Fruit fly (Drosophila melanogaster) whole organism, embryonic: ENCODE measurements around the gene CG17233.

ENCODE experiments used
- Asciz ChIP-seq: fragments of 200-800 bp; sonication (Bioruptor generic); optimal IDR thresholded peaks from 2 replicates; lab custom pipeline; 2017; ENCODE audit warnings: missing biosample characterization, mild to moderate bottlenecking, missing genetic modification characterization, missing genetic modification reagents
- B-H1 ChIP-seq: fragments of 200-800 bp; sonication (Bioruptor generic); IDR thresholded peaks from 3 replicates; pipeline ENCODE4 v1.3.6; 2022; ENCODE audit warnings: missing biosample characterization, missing genetic modification characterization
- CG10431 ChIP-seq: fragments of 200-800 bp; sonication (Bioruptor generic); optimal IDR thresholded peaks from 3 replicates; lab custom pipeline; 2018; ENCODE audit warnings: missing biosample characterization, mild to moderate bottlenecking, missing genetic modification characterization
- CG11723 ChIP-seq: fragments of 200-800 bp; sonication (Bioruptor generic); optimal IDR thresholded peaks from 2 replicates; lab custom pipeline; 2017; ENCODE audit warnings: missing biosample characterization, mild to moderate bottlenecking, missing genetic modification characterization
- CG1233 ChIP-seq: fragments of 200-800 bp; sonication (Bioruptor generic); optimal IDR thresholded peaks from 4 replicates; lab custom pipeline; 2018; ENCODE audit warnings: missing biosample characterization, mild to moderate bottlenecking, missing genetic modification characterization
- CG14667 ChIP-seq: fragments of 200-800 bp; sonication (Bioruptor generic); IDR thresholded peaks from 2 replicates; pipeline ENCODE4 v1.3.6; 2022; ENCODE audit warnings: missing biosample characterization, missing genetic modification characterization
- CG16815 ChIP-seq: fragments of 200-800 bp; sonication (Bioruptor generic); optimal IDR thresholded peaks from 3 replicates; lab custom pipeline; 2017; ENCODE audit warnings: missing biosample characterization, mild to moderate bottlenecking, missing genetic modification characterization
- CG2116 ChIP-seq: fragments of 200-800 bp; sonication (Bioruptor generic); optimal IDR thresholded peaks from 3 replicates; lab custom pipeline; 2018; ENCODE audit warnings: missing biosample characterization, mild to moderate bottlenecking, missing genetic modification characterization
- CG30020 ChIP-seq: fragments of 200-800 bp; optimal IDR thresholded peaks from 2 replicates; lab custom pipeline; 2019; ENCODE audit warnings: missing biosample characterization, mild to moderate bottlenecking, missing genetic modification characterization, moderate library complexity
- CG30403 ChIP-seq: fragments of 200-800 bp; sonication (Bioruptor generic); optimal IDR thresholded peaks from 3 replicates; lab custom pipeline; 2016; ENCODE audit warnings: missing biosample characterization, missing genetic modification characterization
- CG31388 ChIP-seq: fragments of 200-800 bp; sonication (Bioruptor generic); optimal IDR thresholded peaks from 2 replicates; lab custom pipeline; 2016; ENCODE audit warnings: missing biosample characterization, missing genetic modification characterization
- CG33213 ChIP-seq: fragments of 200-800 bp; sonication (Bioruptor generic); optimal IDR thresholded peaks from 3 replicates; lab custom pipeline; 2016; ENCODE audit warnings: missing biosample characterization, missing genetic modification characterization
- CG3847 ChIP-seq: fragments of 200-800 bp; sonication (Bioruptor generic); IDR thresholded peaks from 2 replicates; pipeline ENCODE4 v1.3.6; 2022; ENCODE audit warnings: missing biosample characterization, missing genetic modification characterization
- CG6272 ChIP-seq: fragments of 200-800 bp; sonication (Bioruptor generic); IDR thresholded peaks from 2 replicates; pipeline ENCODE4 v1.3.6; 2022; ENCODE audit warnings: missing biosample characterization, missing genetic modification characterization
- CG7556 ChIP-seq: fragments of 200-800 bp; sonication (Bioruptor generic); optimal IDR thresholded peaks from 2 replicates; lab custom pipeline; 2017; ENCODE audit warnings: missing biosample characterization, mild to moderate bottlenecking, missing genetic modification characterization
- CG7786 ChIP-seq: fragments of 200-800 bp; sonication (Bioruptor generic); optimal IDR thresholded peaks from 2 replicates; lab custom pipeline; 2016; ENCODE audit warnings: missing biosample characterization, missing genetic modification characterization
- CG8924 ChIP-seq: fragments of 200-800 bp; optimal IDR thresholded peaks from 3 replicates; lab custom pipeline; 2019; ENCODE audit warnings: missing biosample characterization, mild to moderate bottlenecking, missing genetic modification characterization, moderate library complexity
- Dad ChIP-seq: fragments of 200-800 bp; sonication (Bioruptor generic); optimal IDR thresholded peaks from 3 replicates; lab custom pipeline; 2016; ENCODE audit warnings: missing biosample characterization, missing genetic modification characterization
- E2f1 ChIP-seq: fragments of 200-800 bp; sonication (Bioruptor generic); IDR thresholded peaks from 2 replicates; pipeline ENCODE4 v1.3.6; 2022; ENCODE audit warnings: missing biosample characterization, missing genetic modification characterization
- HLH4C ChIP-seq: fragments of 200-800 bp; sonication (Bioruptor generic); IDR thresholded peaks from 3 replicates; pipeline ENCODE4 v1.3.6; 2022; ENCODE audit warnings: missing biosample characterization, missing genetic modification characterization; ENCODE audit not compliant: partially characterized antibody
- HLHmδ ChIP-seq: fragments of 200-800 bp; sonication (Bioruptor generic); optimal IDR thresholded peaks from 2 replicates; lab custom pipeline; 2018; ENCODE audit warnings: missing biosample characterization, mild to moderate bottlenecking, missing genetic modification characterization, moderate library complexity
- Hr39 ChIP-seq: fragments of >200 bp; optimal IDR thresholded peaks from 2 replicates; lab custom pipeline; 2017
- Nf-YA ChIP-seq: fragments of 200-800 bp; sonication (Bioruptor generic); IDR thresholded peaks from 2 replicates; pipeline ENCODE4 v1.3.6; 2022; ENCODE audit warnings: missing biosample characterization, missing genetic modification characterization
- Rx ChIP-seq: fragments of 200-800 bp; sonication (Bioruptor generic); IDR thresholded peaks from 2 replicates; pipeline ENCODE4 v1.3.6; 2022; ENCODE audit warnings: missing biosample characterization, missing genetic modification characterization
- Six4 ChIP-seq: fragments of 200-800 bp; sonication (Bioruptor generic); optimal IDR thresholded peaks from 2 replicates; lab custom pipeline; 2016; ENCODE audit warnings: missing biosample characterization, missing genetic modification characterization
- Sox102F ChIP-seq: fragments of 200-800 bp; sonication (Bioruptor generic); optimal IDR thresholded peaks from 2 replicates; lab custom pipeline; 2018; ENCODE audit warnings: missing biosample characterization, mild to moderate bottlenecking, missing genetic modification characterization, moderate library complexity
- YL-1 ChIP-seq: fragments of 200-800 bp; sonication (Bioruptor generic); optimal IDR thresholded peaks from 3 replicates; lab custom pipeline; 2017; ENCODE audit warnings: missing biosample characterization, mild to moderate bottlenecking, missing genetic modification characterization
- bcd ChIP-seq: fragments of 200-800 bp; sonication (Bioruptor generic); optimal IDR thresholded peaks from 2 replicates; lab custom pipeline; 2017; ENCODE audit warnings: missing biosample characterization, mild to moderate bottlenecking, missing genetic modification characterization
- cg ChIP-seq: fragments of 200-800 bp; sonication (Bioruptor generic); optimal IDR thresholded peaks from 3 replicates; lab custom pipeline; 2019; ENCODE audit warnings: missing biosample characterization, mild to moderate bottlenecking, missing genetic modification characterization, moderate library complexity
- dati ChIP-seq: fragments of 200-800 bp; sonication (Bioruptor generic); IDR thresholded peaks from 2 replicates; pipeline ENCODE4 v1.3.6; 2022; ENCODE audit warnings: missing biosample characterization, missing genetic modification characterization
- dpn ChIP-seq, 2 experiments: fragments of 200-800 bp; sonication (Bioruptor generic); optimal IDR thresholded peaks; 3 replicates each; lab custom pipeline; 2016; ENCODE audit warnings: missing biosample characterization in 2 of 2, missing genetic modification characterization in 2 of 2
- emc ChIP-seq: fragments of 200-800 bp; sonication (Bioruptor generic); optimal IDR thresholded peaks from 2 replicates; lab custom pipeline; 2016; ENCODE audit warnings: missing biosample characterization, missing genetic modification characterization
- gce ChIP-seq: fragments of 200-800 bp; sonication (Bioruptor generic); IDR thresholded peaks from 3 replicates; pipeline ENCODE4 v1.3.6; 2022; ENCODE audit warnings: missing biosample characterization, missing genetic modification characterization
- gcm ChIP-seq: fragments of 200-800 bp; sonication (Bioruptor generic); optimal IDR thresholded peaks from 2 replicates; lab custom pipeline; 2019; ENCODE audit warnings: missing biosample characterization, mild to moderate bottlenecking, missing genetic modification characterization, moderate library complexity
- insv ChIP-seq, 2 experiments: fragments of 200-800 bp; sonication (Bioruptor generic); optimal IDR thresholded peaks; 3 replicates each; lab custom pipeline; 2016 to 2018; ENCODE audit warnings: missing biosample characterization in 2 of 2, missing genetic modification characterization in 2 of 2
- lilli ChIP-seq: fragments of 200-800 bp; sonication (Bioruptor generic); optimal IDR thresholded peaks from 3 replicates; lab custom pipeline; 2016; ENCODE audit warnings: missing biosample characterization, missing genetic modification characterization
- nmo ChIP-seq: fragments of 200-800 bp; sonication (Bioruptor generic); optimal IDR thresholded peaks from 2 replicates; lab custom pipeline; 2018; ENCODE audit warnings: missing biosample characterization, mild to moderate bottlenecking, missing genetic modification characterization, moderate library complexity
- odd ChIP-seq: fragments of 200-800 bp; sonication (Bioruptor generic); optimal IDR thresholded peaks from 2 replicates; lab custom pipeline; 2017; ENCODE audit warnings: missing biosample characterization, mild to moderate bottlenecking, missing genetic modification characterization
- sc ChIP-seq, 3 experiments: fragments of >200 bp in 2 of 3; fragments of 200-800 bp in 1 of 3; sonication (Bioruptor generic) in 1 of 3; optimal IDR thresholded peaks; 2 replicates in 2 of 3; 3 replicates in 1 of 3; lab custom pipeline; 2017; ENCODE audit warnings: mild to moderate bottlenecking in 1 of 3, missing biosample characterization in 1 of 3, missing genetic modification characterization in 1 of 3, missing genetic modification reagents in 1 of 3
- sim ChIP-seq: fragments of 200-800 bp; sonication (Bioruptor generic); IDR thresholded peaks from 2 replicates; pipeline ENCODE4 v1.3.6; 2022; ENCODE audit warnings: missing biosample characterization, missing genetic modification characterization
- sob ChIP-seq: fragments of 200-800 bp; sonication (Bioruptor generic); IDR thresholded peaks from 2 replicates; pipeline ENCODE4 v1.3.6; 2022; ENCODE audit warnings: missing biosample characterization, missing genetic modification characterization
- sqz ChIP-seq: fragments of 200-800 bp; sonication (Bioruptor generic); optimal IDR thresholded peaks from 3 replicates; lab custom pipeline; 2018; ENCODE audit warnings: missing biosample characterization, mild to moderate bottlenecking, missing genetic modification characterization
- sr ChIP-seq: fragments of 200-800 bp; sonication (Bioruptor generic); IDR thresholded peaks from 3 replicates; pipeline ENCODE4 v1.3.6; 2022; ENCODE audit warnings: missing biosample characterization, missing genetic modification characterization
- sug ChIP-seq: fragments of 200-800 bp; optimal IDR thresholded peaks from 2 replicates; lab custom pipeline; 2019; ENCODE audit warnings: missing biosample characterization, mild to moderate bottlenecking, missing genetic modification characterization, moderate library complexity
- tgo ChIP-seq: fragments of 200-800 bp; sonication (Bioruptor generic); IDR thresholded peaks from 3 replicates; pipeline ENCODE4 v1.3.6; 2022; ENCODE audit warnings: missing biosample characterization, missing genetic modification characterization
- tna ChIP-seq: fragments of 200-800 bp; sonication (Bioruptor generic); IDR thresholded peaks from 2 replicates; pipeline ENCODE4 v1.3.6; 2022; ENCODE audit warnings: missing biosample characterization, missing genetic modification characterization; ENCODE audit not compliant: partially characterized antibody
- trem ChIP-seq: fragments of 200-800 bp; optimal IDR thresholded peaks from 3 replicates; lab custom pipeline; 2019; ENCODE audit warnings: missing biosample characterization, mild to moderate bottlenecking, missing genetic modification characterization, moderate library complexity
- ttk ChIP-seq: fragments of 200-800 bp; sonication (Bioruptor generic); IDR thresholded peaks from 2 replicates; pipeline ENCODE4 v2.1.2; 2022; ENCODE audit warnings: missing biosample characterization, missing genetic modification characterization
- tup ChIP-seq: fragments of 200-800 bp; sonication (Bioruptor generic); optimal IDR thresholded peaks from 2 replicates; lab custom pipeline; 2016; ENCODE audit warnings: missing biosample characterization, mild to moderate bottlenecking, missing genetic modification characterization, moderate library complexity
- wek ChIP-seq: fragments of 200-800 bp; sonication (Bioruptor generic); optimal IDR thresholded peaks from 3 replicates; lab custom pipeline; 2018; ENCODE audit warnings: missing biosample characterization, mild to moderate bottlenecking, missing genetic modification characterization, moderate library complexity
- z ChIP-seq: fragments of 200-800 bp; sonication (Bioruptor generic); IDR thresholded peaks from 3 replicates; pipeline ENCODE4 v1.3.6; 2022; ENCODE audit warnings: missing biosample characterization, missing genetic modification characterization

CG17233 gene

dm6 chr3L:20186294-20187020 is 55.2 kb downstream of the CG17233 start:
- no peak for TF ChIP-seq tgo
- TF ChIP-seq Nf-YA (GFP tag; lab: Robert Waterston, UW), result no peak
- no peak for TF ChIP-seq odd (GFP tag; lab: Kevin White, UChicago)
- no peak for TF ChIP-seq CG1233 (GFP tag; lab: Kevin White, UChicago)
- TF ChIP-seq CG7786 (GFP tag; lab: Kevin White, UChicago), result no peak
- no peak for TF ChIP-seq sqz (GFP tag; lab: Kevin White, UChicago)
- no peak for TF ChIP-seq Sox102F (GFP tag; lab: Kevin White, UChicago)
- no peak for TF ChIP-seq lilli
- peak; percentile 11 for TF ChIP-seq CG30020 (tag; lab: Kevin White, UChicago)
- TF ChIP-seq E2f1, result no peak
- TF ChIP-seq dpn (GFP tag; optimal IDR thresholded peaks at IDR 0.05; lab: Kevin White, UChicago), result no peak
- peak; percentile 66 for TF ChIP-seq YL-1
- TF ChIP-seq Dad (GFP tag; lab: Kevin White, UChicago), result no peak
- no peak for TF ChIP-seq sob (GFP tag; lab: Robert Waterston, UW)
- TF ChIP-seq CG16815 (GFP tag; lab: Kevin White, UChicago), result no peak
- no peak for TF ChIP-seq sr (GFP tag; lab: Robert Waterston, UW)
- peak; percentile 10 for TF ChIP-seq gcm
- TF ChIP-seq trem (tag; lab: Kevin White, UChicago), result peak; percentile 16
- TF ChIP-seq Rx, result no peak
- TF ChIP-seq Asciz (GFP tag; lab: Kevin White, UChicago), result no peak
- TF ChIP-seq nmo (GFP tag; lab: Kevin White, UChicago), result peak; percentile 65
- TF ChIP-seq CG6272 (GFP tag; lab: Robert Waterston, UW), result no peak
- TF ChIP-seq sug (tag; lab: Kevin White, UChicago), result peak; percentile 56
- TF ChIP-seq cg (GFP tag; lab: Kevin White, UChicago), result peak; percentile 81
- TF ChIP-seq insv (GFP tag; optimal IDR thresholded peaks at IDR 0.05; lab: Kevin White, UChicago), result no peak
- TF ChIP-seq CG11723 (GFP tag; lab: Kevin White, UChicago), result no peak
- TF ChIP-seq sim (GFP tag; lab: Robert Waterston, UW), result no peak
- no peak for TF ChIP-seq tup
- TF ChIP-seq B-H1 (GFP tag; lab: Robert Waterston, UW), result no peak
- TF ChIP-seq CG8924 (tag; lab: Kevin White, UChicago), result peak; percentile 8
- TF ChIP-seq wek (GFP tag; lab: Kevin White, UChicago), result no peak
- no peak for TF ChIP-seq CG33213 (GFP tag; lab: Kevin White, UChicago)
- TF ChIP-seq CG3847 (GFP tag; lab: Robert Waterston, UW), result no peak
- TF ChIP-seq z, result no peak
- no peak for TF ChIP-seq CG30403 (GFP tag; lab: Kevin White, UChicago)
- no peak for TF ChIP-seq tna (GFP tag; lab: Robert Waterston, UW)
- no peak for TF ChIP-seq HLH4C (GFP tag; lab: Robert Waterston, UW)
- no peak for TF ChIP-seq dati
- peak; percentile 37 for TF ChIP-seq CG10431
- TF ChIP-seq sc (optimal IDR thresholded peaks at IDR 0.05; lab: Kevin White, UChicago), result no peak
- peak; percentile 40 for TF ChIP-seq sc (GFP tag; optimal IDR thresholded peaks at IDR 0.05; lab: Kevin White, UChicago)
- no peak for TF ChIP-seq gce (GFP tag; lab: Robert Waterston, UW)
- no peak for TF ChIP-seq CG31388 (GFP tag; lab: Kevin White, UChicago)
- TF ChIP-seq bcd (GFP tag; lab: Kevin White, UChicago), result no peak
- TF ChIP-seq Six4 (GFP tag; lab: Kevin White, UChicago), result no peak
- no peak for TF ChIP-seq CG2116 (GFP tag; lab: Kevin White, UChicago)
- no peak for TF ChIP-seq HLHmδ (GFP tag; lab: Kevin White, UChicago)
- TF ChIP-seq CG14667 (GFP tag; lab: Robert Waterston, UW), result no peak
- no peak for TF ChIP-seq CG7556 (GFP tag; lab: Kevin White, UChicago)
- no peak for TF ChIP-seq emc (GFP tag; lab: Kevin White, UChicago)
- no peak for TF ChIP-seq Hr39 (lab: Kevin White, UChicago)
- TF ChIP-seq ttk (GFP tag; lab: Robert Waterston, UW), result no peak
